Fruit fly (Drosophila melanogaster): Measurements from ENCODE around the gene Pfdn5.

dm6 chr3R:22465984-22466530 lies 20.8 kb upstream of the Pfdn5 start, which contains the start of gene Pebp1:
- TF ChIP-seq jim (GFP tag; optimal IDR thresholded peaks at IDR 0.05), result no peak
- TF ChIP-seq usp (GFP tag; optimal IDR thresholded peaks at IDR 0.05), result no peak
- TF ChIP-seq foxo (GFP tag; optimal IDR thresholded peaks at IDR 0.05), result no peak
- no peak for TF ChIP-seq Myc (optimal IDR thresholded peaks at IDR 0.05)
- TF ChIP-seq psq (GFP tag; optimal IDR thresholded peaks at IDR 0.05), result no peak
- no peak for TF ChIP-seq HLH106 (tag; optimal IDR thresholded peaks at IDR 0.05)
- no peak for TF ChIP-seq Dfd (GFP tag; optimal IDR thresholded peaks at IDR 0.05)
- no peak for TF ChIP-seq brk (GFP tag; optimal IDR thresholded peaks at IDR 0.05)
- TF ChIP-seq h (GFP tag; optimal IDR thresholded peaks at IDR 0.05), result no peak
- no peak for TF ChIP-seq GATAd (GFP tag; optimal IDR thresholded peaks at IDR 0.05)
- no peak for TF ChIP-seq Vsx2 (GFP tag; optimal IDR thresholded peaks at IDR 0.05; ENCODE audit: partially characterized antibody)
- TF ChIP-seq OdsH (GFP tag; optimal IDR thresholded peaks at IDR 0.05), result no peak
